Worm (Caenorhabditis elegans) whole organism, young adult: ENCODE measurements around the gene rho-1.

Experiments
- F49E8.2 ChIP-seq: sonication (generic microtip); optimal IDR thresholded peaks from 3 replicates; lab custom pipeline; 2017; ENCODE audit warnings: missing genetic modification characterization, mild to moderate bottlenecking, missing compliant biosample characterization, antibody characterized with exemption, moderate library complexity; ENCODE audit not compliant: insufficient read depth
- K12H6.12 ChIP-seq: fragments of 200-800 bp; sonication (Bioruptor generic); optimal IDR thresholded peaks from 2 replicates; lab custom pipeline; 2018; ENCODE audit warnings: mild to moderate bottlenecking, missing genetic modification characterization, missing compliant biosample characterization
- die-1 ChIP-seq: sonication (generic microtip); optimal IDR thresholded peaks from 2 replicates; lab custom pipeline; 2016; ENCODE audit warnings: missing genotype, mild to moderate bottlenecking, missing genetic modification characterization, missing compliant biosample characterization
- lin-35 ChIP-seq, 3 experiments: fragments of 150-350 bp in 2 of 3; sonication (generic microtip) in 1 of 3; optimal IDR thresholded peaks; 2 replicates each; lab custom pipeline; 2014 to 2018; ENCODE audit warnings: missing biosample characterization in 3 of 3, missing genetic modification characterization in 3 of 3, missing genetic modification reagents in 3 of 3
- nfya-1 ChIP-seq: sonication (generic microtip); optimal IDR thresholded peaks from 2 replicates; lab custom pipeline; 2017; ENCODE audit warnings: antibody characterized with exemption, missing compliant biosample characterization, missing genetic modification characterization, borderline replicate concordance; ENCODE audit not compliant: insufficient read depth
- nfyb-1 ChIP-seq: fragments of 200-800 bp; sonication (Bioruptor generic); IDR thresholded peaks from 2 replicates; pipeline ENCODE4 v1.3.6; 2022; ENCODE audit warnings: missing genetic modification reagents, missing genetic modification characterization, missing compliant biosample characterization
- unc-62 ChIP-seq: fragments of 150-350 bp; optimal IDR thresholded peaks from 2 replicates; lab custom pipeline; 2014; ENCODE audit warnings: missing biosample characterization, missing genetic modification reagents, missing genetic modification characterization
- ztf-25 ChIP-seq: fragments of 200-800 bp; sonication (Bioruptor generic); IDR thresholded peaks from 2 replicates; pipeline ENCODE4 v1.3.6; 2022; ENCODE audit warnings: missing genetic modification reagents, missing genetic modification characterization, missing compliant biosample characterization

ce11 chrIV:16501855-16502254 is 13.0 kb upstream of the rho-1 start:
- no peak for TF ChIP-seq unc-62 (GFP tag; lab: Kevin White, UChicago)
- TF ChIP-seq K12H6.12 (tag; lab: Kevin White, UChicago): no peak
- no peak for TF ChIP-seq ztf-25 (GFP tag; lab: Robert Waterston, UW)
- peak in 1 of 3 experiments; percentile 45 for TF ChIP-seq lin-35 (GFP tag; optimal IDR thresholded peaks at IDR 0.05; lab: Kevin White, UChicago)
- no peak for TF ChIP-seq F49E8.2 (tag; lab: Kevin White, UChicago)
- TF ChIP-seq nfya-1 (tag; lab: Kevin White, UChicago): no peak
- peak; percentile 56; the same call in 1 of the 2 replicates for TF ChIP-seq nfyb-1 (GFP tag; lab: Robert Waterston, UW)
- no peak for TF ChIP-seq die-1 (tag; lab: Kevin White, UChicago)
